Fruit fly (Drosophila melanogaster) S2 (cell line): ENCODE measurements around the gene CG15141.

Experiments used
- CG8478 ChIP-seq: fragments of >200 bp; optimal IDR thresholded peaks from 2 replicates; lab custom pipeline; 2018
- CTCF ChIP-seq, 2 experiments: fragments of >200 bp; optimal IDR thresholded peaks; 2 replicates each; lab custom pipeline; 2018

- TF ChIP-seq CTCF (optimal IDR thresholded peaks at IDR 0.05; lab: Kevin White, UChicago) (no peak), CG8478 (no peak)
Observed at dm6 chr2L:17431359-17431675, 20.9 kb downstream of the CG15141 start.
